1 worm cellular context compared by ENCODE assay signal in genomic region chrII:9591071-9591470, ce11.
TF ChIP-seq lines count a peak whose summit lies in the region.

E02H1.1 (minus strand) TSS chrII:9591164.
tag-124 (plus strand) TSS chrII:9591292.

TF ChIP-seq in whole organism, L1 larva, 84 proteins besides CTCF, POLR2A, EP300 and RAD21 (continued from another document):
- TF ChIP-seq vab-15 (tag; optimal IDR thresholded peaks at IDR 0.05; lab: Kevin White, UChicago) (peak; percentile 65), sup-37 (GFP tag; optimal IDR thresholded peaks at IDR 0.05; lab: Kevin White, UChicago) (peak; percentile 60), hlh-4 (tag; optimal IDR thresholded peaks at IDR 0.05; lab: Kevin White, UChicago) (peak; percentile 66), egl-27 (tag; optimal IDR thresholded peaks at IDR 0.05; lab: Kevin White, UChicago) (no peak), C04F5.9 (tag; optimal IDR thresholded peaks at IDR 0.05; lab: Kevin White, UChicago) (peak; percentile 92), unc-30 (tag; optimal IDR thresholded peaks at IDR 0.05; lab: Kevin White, UChicago) (peak; percentile 7), lin-14 (GFP tag; optimal IDR thresholded peaks at IDR 0.05; lab: Kevin White, UChicago) (peak; percentile 86), mep-1 (tag; optimal IDR thresholded peaks at IDR 0.05; lab: Kevin White, UChicago) (peak; percentile 78), dpl-1 (GFP tag; optimal IDR thresholded peaks at IDR 0.05; lab: Kevin White, UChicago) (peak; percentile 65 to 77 (median 73)), zag-1 (tag; optimal IDR thresholded peaks at IDR 0.05; lab: Kevin White, UChicago) (no peak), aha-1 (tag; optimal IDR thresholded peaks at IDR 0.05; lab: Kevin White, UChicago) (no peak), snu-23 (GFP tag; optimal IDR thresholded peaks at IDR 0.05; lab: Kevin White, UChicago) (peak; percentile 91), hpl-2 (GFP tag; optimal IDR thresholded peaks at IDR 0.05; lab: Kevin White, UChicago) (no peak), nhr-77 (tag; optimal IDR thresholded peaks at IDR 0.05; lab: Kevin White, UChicago) (no peak), nhr-12 (tag; optimal IDR thresholded peaks at IDR 0.05; lab: Kevin White, UChicago) (no peak), efl-1 (optimal IDR thresholded peaks at IDR 0.05; lab: Kevin White, UChicago) (peak; percentile 75 to 81), efl-1 (GFP tag; optimal IDR thresholded peaks at IDR 0.05 in 1 of 2; lab: Kevin White, UChicago) (peak; percentile 75 to 97), ceh-63 (GFP tag; optimal IDR thresholded peaks at IDR 0.05; lab: Kevin White, UChicago) (peak; percentile 65), pag-3 (tag; optimal IDR thresholded peaks at IDR 0.05; lab: Kevin White, UChicago; ENCODE audit: borderline replicate concordance, insufficient read depth) (no peak), isw-1 (GFP tag; IDR thresholded peaks at IDR 0.05; lab: Robert Waterston, UW) (peak; percentile 77), nhr-11 (tag; optimal IDR thresholded peaks at IDR 0.05; lab: Kevin White, UChicago) (peak; percentile 66), ceh-88 (GFP tag; IDR thresholded peaks at IDR 0.05; lab: Robert Waterston, UW) (peak; percentile 84), alr-1 (tag; optimal IDR thresholded peaks at IDR 0.05; lab: Kevin White, UChicago; ENCODE audit: borderline replicate concordance) (no peak)
TF ChIP-seq in whole organism, L1 larva: peak in this region for 62.
